Worm (Caenorhabditis elegans): ENCODE measurements around the gene T20F7.3.
"Not testable (repeated sequence)": the region's sequence is repeated elsewhere in the genome, so short reads cannot be mapped to it uniquely, and the experiment has no call there.

The T20F7.3 gene

ce11 chrX:16872446-16872962, 12.3 kb downstream of the T20F7.3 start, which contains the start of gene T20F7.1:
Gene T20F7.1 (plus strand): TSS chrX:16872912.
- TF ChIP-seq tab-1 (GFP tag; IDR thresholded peaks at IDR 0.05) (no peak), cog-1 (tag; optimal IDR thresholded peaks at IDR 0.05) (no peak), T22C8.4 (GFP tag; IDR thresholded peaks at IDR 0.05) (no peak), med-1 (GFP tag; optimal IDR thresholded peaks at IDR 0.05; ENCODE audit: insufficient read depth) (no peak), ztf-29 (GFP tag; IDR thresholded peaks at IDR 0.05) (no peak), ztf-23 (GFP tag; IDR thresholded peaks at IDR 0.05) (no peak)

DNA sequence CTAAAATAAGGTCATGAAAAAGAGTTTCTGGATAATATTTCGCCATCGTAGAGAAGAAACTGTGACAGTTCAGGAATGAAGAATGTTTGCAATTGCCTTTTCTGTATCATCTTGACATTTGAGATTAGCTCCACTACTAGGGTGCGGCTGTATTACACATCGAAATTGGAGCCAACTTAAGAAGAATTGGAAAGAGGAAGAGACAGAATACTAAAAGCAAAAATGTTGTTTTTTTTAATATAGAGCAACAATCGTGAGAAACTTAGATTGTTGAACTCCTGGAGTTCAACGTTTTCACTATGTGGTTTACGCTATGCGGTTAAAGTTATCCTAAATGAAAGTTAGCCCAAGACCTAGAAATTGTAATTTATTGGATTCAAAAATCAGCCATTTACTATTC, 20.2 kb downstream of the T20F7.3 start, which contains the start of gene acs-9:
TSS of gene acs-9 (minus strand) at position 101 of the 400 bp plus-strand sequence.
- TF ChIP-seq T22C8.4 (GFP tag; IDR thresholded peaks at IDR 0.05) (no peak), ztf-29 (GFP tag; IDR thresholded peaks at IDR 0.05) (no peak), med-1 (GFP tag; optimal IDR thresholded peaks at IDR 0.05; ENCODE audit: insufficient read depth) (no peak), klf-2 (GFP tag; conservative IDR thresholded peaks at IDR 0.05) (no peak), ref-1 (GFP tag; conservative IDR thresholded peaks at IDR 0.05) (no peak), flt-1 (GFP tag; IDR thresholded peaks at IDR 0.05) (no peak), tab-1 (GFP tag; IDR thresholded peaks at IDR 0.05) (no peak), cog-1 (tag; optimal IDR thresholded peaks at IDR 0.05) (no peak), ztf-23 (GFP tag; IDR thresholded peaks at IDR 0.05) (no peak)

ce11 chrX:16883426-16883825, 23.2 kb downstream of the T20F7.3 start, which contains the start of gene Y13C8A.1:
Gene Y13C8A.1 (plus strand): TSS chrX:16883726.
- TF ChIP-seq med-1 (GFP tag; optimal IDR thresholded peaks at IDR 0.05; ENCODE audit: insufficient read depth); ref-1 (GFP tag; conservative IDR thresholded peaks at IDR 0.05); cog-1 (tag; optimal IDR thresholded peaks at IDR 0.05): not testable (repeated sequence)

ce11 chrX:16884075-16884474, 23.9 kb downstream of the T20F7.3 start:
- TF ChIP-seq flt-1 (GFP tag; IDR thresholded peaks at IDR 0.05): no peak
- TF ChIP-seq tab-1 (GFP tag; IDR thresholded peaks at IDR 0.05): no peak
- TF ChIP-seq ztf-29 (GFP tag; IDR thresholded peaks at IDR 0.05): no peak
- no peak for TF ChIP-seq ztf-23 (GFP tag; IDR thresholded peaks at IDR 0.05)
- TF ChIP-seq ref-1 (GFP tag; conservative IDR thresholded peaks at IDR 0.05): no peak
- no peak for TF ChIP-seq T22C8.4 (GFP tag; IDR thresholded peaks at IDR 0.05)
- TF ChIP-seq cog-1 (tag; optimal IDR thresholded peaks at IDR 0.05): no peak
- TF ChIP-seq med-1 (GFP tag; optimal IDR thresholded peaks at IDR 0.05; ENCODE audit: insufficient read depth): no peak
- TF ChIP-seq klf-2 (GFP tag; conservative IDR thresholded peaks at IDR 0.05): no peak

DNA sequence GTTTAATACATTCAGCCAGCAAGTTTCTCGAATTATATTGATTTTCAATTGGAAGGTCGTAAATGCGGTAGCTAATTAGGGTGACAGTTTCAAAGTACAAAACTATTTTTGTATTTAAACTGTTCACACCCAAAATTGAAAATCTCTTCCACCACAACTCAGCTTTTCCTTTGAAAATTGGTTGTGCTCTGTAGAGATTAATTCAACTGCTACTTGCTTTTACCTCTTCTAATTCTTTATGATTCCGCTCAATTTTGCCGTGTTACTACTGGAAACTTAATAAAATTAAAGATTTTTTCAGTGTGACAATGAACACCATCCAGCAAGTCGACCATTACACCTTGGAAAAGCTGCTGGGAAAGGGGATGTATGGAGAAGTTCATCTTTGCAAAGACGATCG, 31.5 kb downstream of the T20F7.3 start, which contains the start of gene F39F10.3:
TSS of gene F39F10.3 (plus strand) at position 301 of the 400 bp plus-strand sequence.
- TF ChIP-seq ztf-23 (GFP tag; IDR thresholded peaks at IDR 0.05): no peak
- no peak for TF ChIP-seq klf-2 (GFP tag; conservative IDR thresholded peaks at IDR 0.05)
- TF ChIP-seq med-1 (GFP tag; optimal IDR thresholded peaks at IDR 0.05; ENCODE audit: insufficient read depth): no peak
- TF ChIP-seq ztf-29 (GFP tag; IDR thresholded peaks at IDR 0.05): no peak

DNA sequence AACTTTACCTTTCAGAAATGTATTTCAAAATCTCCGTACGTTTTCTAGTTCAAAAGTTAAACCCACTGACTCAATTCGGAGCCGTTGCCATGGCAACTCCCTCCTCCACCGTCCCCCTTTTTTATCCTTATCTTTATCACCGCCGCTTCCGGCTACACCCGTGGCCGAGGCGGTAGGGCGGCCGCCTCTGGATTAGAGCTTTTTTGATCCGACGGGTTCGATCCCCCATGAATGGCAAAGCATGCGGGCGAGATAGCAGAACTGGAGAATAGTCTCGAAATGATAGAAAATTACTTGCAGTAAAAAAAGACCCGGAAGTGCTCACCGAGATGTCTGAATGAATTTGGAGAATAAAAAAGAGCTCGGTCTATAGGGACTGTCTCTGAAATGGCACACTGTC, 33.6 kb downstream of the T20F7.3 start:
- TF ChIP-seq tab-1 (GFP tag; IDR thresholded peaks at IDR 0.05) (0 out of 2 replicates have a peak, but pooled peaks have one; percentile 29), ztf-23 (GFP tag; IDR thresholded peaks at IDR 0.05) (no peak), ztf-29 (GFP tag; IDR thresholded peaks at IDR 0.05) (no peak), T22C8.4 (GFP tag; IDR thresholded peaks at IDR 0.05) (no peak)

DNA sequence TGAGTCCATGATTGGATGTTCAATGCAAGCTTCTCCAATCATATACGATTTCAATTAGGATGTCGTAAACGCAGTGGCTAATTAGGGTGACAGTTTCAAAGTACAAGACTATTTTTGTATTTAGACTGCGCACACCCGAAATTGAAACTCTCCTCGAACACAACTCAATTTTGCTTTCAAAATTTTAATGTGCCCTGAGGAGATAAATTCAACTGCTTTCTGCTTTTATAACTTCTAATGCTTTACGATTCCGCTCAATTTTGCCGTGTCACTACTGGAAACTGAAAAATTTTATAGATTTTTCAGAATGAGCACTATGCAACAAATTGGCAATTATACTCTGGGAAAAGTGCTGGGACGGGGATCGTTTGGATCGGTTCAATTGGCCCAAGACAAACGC, 34.4 kb downstream of the T20F7.3 start, which contains the start of gene F39F10.2:
TSS of gene F39F10.2 (plus strand) at position 301 of the 400 bp plus-strand sequence.
- TF ChIP-seq T22C8.4 (GFP tag; IDR thresholded peaks at IDR 0.05) (no peak), ztf-23 (GFP tag; IDR thresholded peaks at IDR 0.05) (no peak), ztf-29 (GFP tag; IDR thresholded peaks at IDR 0.05) (no peak), tab-1 (GFP tag; IDR thresholded peaks at IDR 0.05) (no peak), flt-1 (GFP tag; IDR thresholded peaks at IDR 0.05) (no peak)

DNA sequence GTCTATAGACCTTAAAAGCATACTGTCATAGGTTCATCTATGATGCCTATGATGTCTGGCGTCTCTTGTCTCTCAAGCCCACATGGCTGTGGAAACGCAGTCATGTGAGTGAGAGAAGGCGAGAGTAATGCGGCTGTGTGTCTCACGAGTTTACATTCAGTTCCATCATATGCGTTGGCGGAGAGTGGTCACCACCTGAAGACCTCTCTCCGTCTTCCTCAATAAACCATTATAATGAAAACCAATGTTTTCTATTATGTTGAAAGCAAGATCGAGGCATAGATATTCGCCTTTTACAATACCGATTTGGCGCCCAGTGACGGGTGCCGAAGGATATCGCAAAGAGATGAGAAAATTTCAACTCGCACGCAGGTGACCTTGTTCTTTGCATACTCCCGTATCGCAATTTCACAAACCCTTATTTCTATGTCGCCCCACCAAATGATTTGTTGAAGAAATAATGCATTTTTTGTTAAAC, 41.7 kb downstream of the T20F7.3 start:
- 0 out of 2 replicates have a peak, but pooled peaks have one; percentile 52 for TF ChIP-seq ztf-23 (GFP tag; IDR thresholded peaks at IDR 0.05)

- TF ChIP-seq tab-1 (GFP tag; IDR thresholded peaks at IDR 0.05) (no peak), ref-1 (GFP tag; conservative IDR thresholded peaks at IDR 0.05) (no peak), ztf-29 (GFP tag; IDR thresholded peaks at IDR 0.05) (no peak), T22C8.4 (GFP tag; IDR thresholded peaks at IDR 0.05) (no peak)
These were observed 42.5 kb downstream of the T20F7.3 start for ce11 chrX:16902657-16903056.

DNA sequence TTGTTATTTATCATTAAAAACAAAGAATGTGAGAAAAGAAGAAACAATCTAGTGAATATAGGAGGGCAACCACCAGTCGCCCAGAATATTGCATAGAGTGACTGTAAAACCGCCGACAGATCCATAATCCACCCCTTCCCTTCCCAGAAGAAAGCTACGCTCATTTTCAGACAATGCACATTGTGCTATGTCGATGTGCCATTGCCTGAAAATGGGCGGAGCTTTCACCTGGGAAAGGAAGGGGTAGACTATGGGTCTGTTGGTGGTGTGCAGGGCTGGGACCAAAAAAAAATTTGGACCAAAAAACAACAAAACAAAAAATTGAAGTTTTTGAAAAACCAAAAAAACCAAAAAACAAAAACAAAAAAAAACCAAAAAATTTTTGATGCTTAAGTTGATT, 43.4 kb downstream of the T20F7.3 start, which contains the start of gene F39F10.4:
TSS of gene F39F10.4 (minus strand) at position 101 of the 400 bp plus-strand sequence.
- TF ChIP-seq tab-1 (GFP tag; IDR thresholded peaks at IDR 0.05) (no peak), med-1 (GFP tag; optimal IDR thresholded peaks at IDR 0.05; ENCODE audit: insufficient read depth) (no peak), ztf-23 (GFP tag; IDR thresholded peaks at IDR 0.05) (no peak)

Data from whole organism, midembryonic.